Fruit fly (Drosophila melanogaster): ENCODE results near the gene CG6216.

The CG6216 gene

dm6 chr3L:11107935-11108334 is 42.6 kb downstream of the CG6216 start, which contains the start of gene CG12522:
TSS of gene CG12522 (plus strand) at chr3L:11108235.
- TF ChIP-seq toe (GFP tag; optimal IDR thresholded peaks at IDR 0.05) = no peak
- no peak for TF ChIP-seq ovo (GFP tag; optimal IDR thresholded peaks at IDR 0.05)
- TF ChIP-seq CG11617 (GFP tag; optimal IDR thresholded peaks at IDR 0.05) = no peak
- TF ChIP-seq Crg-1 (GFP tag; optimal IDR thresholded peaks at IDR 0.05) = no peak
- TF ChIP-seq Clk (GFP tag; optimal IDR thresholded peaks at IDR 0.05) = no peak
- no peak for TF ChIP-seq bab1 (GFP tag; optimal IDR thresholded peaks at IDR 0.05)
- TF ChIP-seq Mnt (GFP tag; optimal IDR thresholded peaks at IDR 0.05) = no peak
- TF ChIP-seq CG1620 (GFP tag; optimal IDR thresholded peaks at IDR 0.05) = no peak
- no peak for TF ChIP-seq CG7045 (GFP tag; optimal IDR thresholded peaks at IDR 0.05)
- TF ChIP-seq CG14711 (tag; optimal IDR thresholded peaks at IDR 0.05) = no peak
- TF ChIP-seq CG5204 (GFP tag; optimal IDR thresholded peaks at IDR 0.05) = no peak
- no peak for TF ChIP-seq pad (GFP tag; optimal IDR thresholded peaks at IDR 0.05)
- no peak for TF ChIP-seq tj (GFP tag; optimal IDR thresholded peaks at IDR 0.05)
- TF ChIP-seq CG12768 (GFP tag; optimal IDR thresholded peaks at IDR 0.05) = no peak
- no peak for TF ChIP-seq CG7101 (tag; optimal IDR thresholded peaks at IDR 0.05)
- TF ChIP-seq cnc (optimal IDR thresholded peaks at IDR 0.05) = no peak
- no peak for TF ChIP-seq cic (GFP tag; optimal IDR thresholded peaks at IDR 0.05)
- no peak for TF ChIP-seq Hr96 (GFP tag; optimal IDR thresholded peaks at IDR 0.05)
- no peak for TF ChIP-seq kay (GFP tag; ENCODE audit: borderline replicate concordance)
- no peak for TF ChIP-seq CG33017 (tag; optimal IDR thresholded peaks at IDR 0.05)

dm6 chr3L:11107432-11107831 is 43.2 kb downstream of the CG6216 start, which contains the start of gene CG32073:
TSS of gene CG32073 (minus strand) at chr3L:11107582.
- no peak for TF ChIP-seq CG33017 (tag; optimal IDR thresholded peaks at IDR 0.05)

- no peak for TF ChIP-seq CG12768 (GFP tag; optimal IDR thresholded peaks at IDR 0.05)
- no peak for TF ChIP-seq CG7045 (GFP tag; optimal IDR thresholded peaks at IDR 0.05)
- TF ChIP-seq cic (GFP tag; optimal IDR thresholded peaks at IDR 0.05) = no peak
- TF ChIP-seq toe (GFP tag; optimal IDR thresholded peaks at IDR 0.05) = no peak
- no peak for TF ChIP-seq CG7101 (tag; optimal IDR thresholded peaks at IDR 0.05)
- no peak for TF ChIP-seq bab1 (GFP tag; optimal IDR thresholded peaks at IDR 0.05)
- TF ChIP-seq Hr96 (GFP tag; optimal IDR thresholded peaks at IDR 0.05) = no peak
- no peak for TF ChIP-seq kay (GFP tag; ENCODE audit: borderline replicate concordance)
- TF ChIP-seq CG5204 (GFP tag; optimal IDR thresholded peaks at IDR 0.05) = no peak
- no peak for TF ChIP-seq Mnt (GFP tag; optimal IDR thresholded peaks at IDR 0.05)
- no peak for TF ChIP-seq CG14711 (tag; optimal IDR thresholded peaks at IDR 0.05)
- TF ChIP-seq pad (GFP tag; optimal IDR thresholded peaks at IDR 0.05) = no peak
- TF ChIP-seq ovo (GFP tag; optimal IDR thresholded peaks at IDR 0.05) = no peak
Measured at dm6 chr3L:11103773-11104172, 46.8 kb downstream of the CG6216 start, which contains the start of gene CG32071. TSS of gene CG32071 (minus strand) at chr3L:11103873.

dm6 chr3L:11102930-11103329 is 47.7 kb downstream of the CG6216 start, which contains the start of gene Elo68alpha:
TSS of gene Elo68alpha (minus strand) at chr3L:11103030.
- no peak for TF ChIP-seq Clk (GFP tag; optimal IDR thresholded peaks at IDR 0.05)
- no peak for TF ChIP-seq Hr96 (GFP tag; optimal IDR thresholded peaks at IDR 0.05)
- TF ChIP-seq CG14711 (tag; optimal IDR thresholded peaks at IDR 0.05) = no peak
- no peak for TF ChIP-seq Crg-1 (GFP tag; optimal IDR thresholded peaks at IDR 0.05)
- TF ChIP-seq CG7101 (tag; optimal IDR thresholded peaks at IDR 0.05) = no peak
- TF ChIP-seq Mnt (GFP tag; optimal IDR thresholded peaks at IDR 0.05) = no peak

dm6 chr3L:11101598-11101997 is 49.0 kb downstream of the CG6216 start, which contains the start of gene Elo68beta:
TSS of gene Elo68beta (minus strand) at chr3L:11101698.
- TF ChIP-seq CG33017 (tag; optimal IDR thresholded peaks at IDR 0.05) = no peak
- TF ChIP-seq kay (GFP tag; ENCODE audit: borderline replicate concordance) = peak; percentile 19

Data from whole organism, adult.